Fruit fly (Drosophila melanogaster) whole organism, larva: ENCODE results near the gene CG17300.

Experiments used
- noc ChIP-seq: fragments of 200-800 bp; sonication (Bioruptor generic); optimal IDR thresholded peaks from 3 replicates; lab custom pipeline; 2019; ENCODE audit warnings: missing biosample characterization, mild to moderate bottlenecking, missing genetic modification characterization, moderate library complexity

The CG17300 gene

DNA sequence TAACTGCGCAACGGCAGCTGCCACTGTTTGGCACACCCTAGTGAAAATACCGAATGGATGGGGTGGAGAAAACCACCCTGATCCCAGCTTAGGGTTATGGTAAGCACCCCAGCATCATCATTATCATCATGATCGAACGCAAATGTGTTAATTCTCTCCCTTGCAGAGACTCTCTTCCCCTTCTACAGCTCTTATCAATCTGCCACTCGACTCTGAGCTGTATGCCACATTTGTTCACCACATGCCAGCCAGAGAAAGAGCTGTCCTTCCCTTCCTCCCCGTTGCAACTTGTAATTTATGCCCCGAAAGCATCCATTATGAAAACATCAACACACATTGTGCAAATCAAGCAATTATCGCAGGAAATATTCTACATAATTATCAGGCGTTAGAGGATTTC lies 2.6 kb downstream of the CG17300 start:
- TF ChIP-seq noc (tag; lab: Kevin White, UChicago) = no peak

DNA sequence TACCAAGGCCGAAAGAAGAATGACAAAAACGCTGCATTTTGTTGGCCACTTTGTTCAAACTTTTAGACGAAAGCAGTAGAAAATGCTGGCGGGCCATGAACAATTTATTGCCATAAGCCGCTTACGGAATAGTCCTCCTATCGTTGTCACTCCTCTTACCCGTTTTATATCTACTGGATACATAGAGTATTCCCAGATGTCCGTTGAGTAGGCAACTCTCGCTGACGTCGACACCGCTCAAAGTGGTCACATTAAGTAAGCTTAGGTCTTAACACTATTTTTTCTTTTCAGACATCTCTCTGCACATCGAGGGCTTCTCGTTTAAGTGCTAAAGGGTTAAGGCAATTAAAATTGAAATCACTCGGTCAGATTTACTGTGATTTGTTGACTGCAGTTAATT lies 3.7 kb downstream of the CG17300 start:
- no peak for TF ChIP-seq noc (tag; lab: Kevin White, UChicago)

DNA sequence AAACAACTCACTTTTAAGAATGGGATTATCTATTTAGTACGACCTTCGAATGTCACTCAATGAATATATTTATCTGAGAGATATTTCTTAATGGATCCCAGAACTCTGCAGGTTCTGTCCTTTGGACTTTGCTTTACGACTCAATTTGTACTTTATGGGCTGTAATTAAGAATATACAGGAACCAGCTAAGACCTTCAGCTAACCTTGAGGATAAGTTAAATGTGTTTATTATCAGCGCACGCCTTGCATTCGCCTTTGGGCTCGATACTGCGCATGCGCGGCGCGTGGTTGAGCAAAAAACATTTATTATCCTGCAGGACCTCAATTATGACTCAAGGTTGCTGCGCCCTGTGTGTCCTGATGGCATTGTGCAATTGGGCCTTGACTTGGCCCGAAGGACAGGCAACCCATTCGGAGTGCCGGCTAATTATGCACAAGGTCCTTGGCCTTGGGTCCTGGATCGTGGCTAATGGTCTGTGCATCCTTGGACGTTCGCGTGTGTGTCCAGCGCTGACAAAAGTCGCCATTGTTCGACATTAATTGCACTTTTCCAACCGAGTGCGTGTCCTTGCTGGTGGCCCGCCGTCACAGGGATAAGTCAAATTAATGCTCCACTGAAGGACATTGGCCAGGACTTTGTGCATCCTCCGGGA lies 5.7 kb downstream of the CG17300 start:
- TF ChIP-seq noc (tag; lab: Kevin White, UChicago) = no peak

DNA sequence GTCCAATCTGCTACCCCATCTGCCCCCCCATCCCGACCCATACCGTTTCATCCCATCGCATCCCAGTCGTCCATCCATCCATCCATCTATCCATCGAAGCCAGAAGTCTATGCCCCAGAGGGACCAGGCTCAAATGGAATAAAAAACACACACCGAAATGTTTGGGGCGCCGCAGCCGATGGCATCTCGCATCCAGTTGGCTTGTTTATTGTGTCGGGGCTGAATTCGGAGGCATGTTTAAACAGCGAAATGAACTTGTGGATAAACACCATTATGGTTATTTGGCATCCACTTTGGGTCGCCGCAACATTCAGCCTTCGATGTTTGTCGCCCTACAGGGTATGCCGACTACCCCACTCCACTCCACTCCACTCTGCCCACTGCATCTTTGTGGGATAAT lies 6.7 kb downstream of the CG17300 start:
- no peak for TF ChIP-seq noc (tag; lab: Kevin White, UChicago)

DNA sequence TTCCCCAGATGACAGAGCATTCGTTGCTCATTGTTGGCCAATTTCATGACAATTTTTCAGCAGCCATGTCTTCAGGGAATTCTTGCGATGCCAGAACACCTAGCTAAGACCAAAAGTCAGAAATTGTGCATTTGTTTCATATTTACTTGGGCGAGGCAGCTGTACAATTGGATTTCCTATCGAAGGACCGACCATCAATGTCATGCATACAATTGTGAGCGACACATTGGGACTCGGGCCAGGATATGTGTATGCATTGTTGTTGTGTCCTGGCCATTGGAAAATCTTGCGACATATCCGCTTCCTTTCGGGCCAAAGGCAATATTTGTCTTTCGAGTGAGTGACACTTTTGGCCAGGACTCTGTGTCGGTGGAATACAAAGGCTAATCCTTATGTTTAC lies 9.8 kb downstream of the CG17300 start:
- TF ChIP-seq noc (tag; lab: Kevin White, UChicago) = no peak

DNA sequence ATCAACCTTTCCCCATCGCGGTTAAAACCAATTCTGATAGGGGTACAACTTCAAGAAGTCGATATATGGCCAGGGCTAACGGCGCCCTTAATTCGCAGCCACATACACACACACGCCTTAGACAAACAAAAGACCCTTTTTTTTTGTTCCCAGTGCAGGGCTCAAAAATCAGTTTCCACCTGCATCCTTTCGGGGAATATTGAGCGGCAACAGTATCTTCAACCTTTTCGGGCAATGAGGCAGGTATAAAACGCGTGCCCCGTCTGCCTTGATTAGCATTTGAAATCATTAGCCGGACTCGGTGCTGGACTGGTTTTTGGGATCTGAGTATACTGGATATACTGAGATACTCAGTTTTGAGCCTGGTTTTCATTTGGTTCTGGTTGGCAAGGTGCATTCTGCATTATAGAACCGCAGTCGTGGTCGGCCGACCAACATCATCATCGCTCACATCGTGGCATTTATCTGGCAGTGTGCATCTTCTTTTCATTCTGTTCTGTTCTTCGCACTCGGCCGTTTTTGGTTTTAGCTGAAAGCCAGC lies 12.9 kb downstream of the CG17300 start:
- no peak for TF ChIP-seq noc (tag; lab: Kevin White, UChicago)

DNA sequence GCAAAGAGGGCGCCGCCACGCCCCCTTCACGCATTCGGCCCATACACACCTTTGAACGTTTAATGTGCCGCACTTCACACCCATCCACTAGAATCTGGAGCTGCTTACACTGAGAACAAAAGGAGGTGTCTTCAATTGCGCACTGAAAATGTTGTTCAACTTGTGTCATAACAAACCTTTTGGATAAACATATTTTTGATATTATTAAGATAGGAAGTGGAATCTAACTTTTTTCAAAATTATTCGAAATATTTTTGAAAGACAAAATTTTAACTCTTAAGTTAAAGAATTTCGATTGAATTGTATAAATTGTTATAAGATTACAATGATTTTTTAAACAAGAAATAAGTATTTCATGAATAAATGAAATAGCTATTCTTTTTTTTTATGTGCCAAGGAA lies 18.8 kb downstream of the CG17300 start:
- no peak for TF ChIP-seq noc (tag; lab: Kevin White, UChicago)

DNA sequence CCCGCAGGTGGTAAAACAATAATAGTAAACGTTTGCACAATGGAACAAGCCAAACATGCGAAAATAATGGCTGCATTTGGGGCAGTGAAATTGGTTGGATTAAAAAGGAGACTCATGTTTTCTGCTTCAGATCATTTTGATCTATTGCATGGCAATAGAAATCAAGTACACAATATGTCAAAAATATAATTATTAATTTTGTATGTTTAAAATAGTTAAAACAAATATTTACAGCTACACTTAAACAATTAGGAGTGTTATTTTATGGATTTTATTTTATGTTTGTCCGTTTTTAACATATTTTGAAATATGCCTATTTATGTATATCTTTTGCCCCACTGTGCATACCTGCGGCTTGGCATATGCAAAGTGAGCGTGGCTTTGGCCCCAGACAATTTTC lies 20.9 kb downstream of the CG17300 start:
- no peak for TF ChIP-seq noc (tag; lab: Kevin White, UChicago)

DNA sequence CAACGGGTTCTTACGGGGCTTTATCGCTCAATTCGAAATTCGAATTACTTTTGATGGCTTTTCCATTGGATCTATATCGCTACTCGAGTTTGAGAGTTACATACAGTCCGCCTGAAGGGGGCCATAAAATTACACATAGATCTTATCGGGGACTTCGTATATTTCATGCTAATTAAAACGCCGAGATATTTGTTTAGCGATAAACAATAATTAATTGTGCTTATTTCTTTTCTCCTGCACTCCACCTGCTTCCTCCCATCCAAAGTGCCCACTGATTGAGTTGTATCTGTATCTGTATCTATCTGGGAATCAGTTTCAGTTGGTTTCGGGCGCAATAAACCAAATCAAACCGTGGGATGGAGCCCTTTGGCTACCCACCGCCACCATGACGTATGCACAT lies 21.5 kb downstream of the CG17300 start:
- TF ChIP-seq noc (tag; lab: Kevin White, UChicago) = no peak

DNA sequence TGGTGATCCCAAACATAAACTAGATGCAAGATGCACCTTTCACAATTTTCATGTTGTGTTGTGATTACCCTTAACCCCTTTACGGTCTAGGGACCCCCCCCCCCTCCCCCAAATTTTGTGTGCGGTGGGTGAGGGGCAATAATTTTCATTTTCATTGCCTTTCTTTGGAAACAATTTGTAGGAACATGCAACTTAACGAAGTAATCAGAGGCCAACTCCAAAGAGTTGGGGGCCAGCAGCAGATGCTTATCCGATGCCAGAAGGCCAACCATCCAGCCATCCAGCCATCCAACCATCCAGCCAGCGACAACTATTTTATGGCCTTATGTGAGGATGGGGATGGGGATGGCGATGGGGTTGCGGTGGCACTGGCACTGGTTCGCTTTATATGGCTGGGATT lies 22.2 kb downstream of the CG17300 start:
- no peak for TF ChIP-seq noc (tag; lab: Kevin White, UChicago)

DNA sequence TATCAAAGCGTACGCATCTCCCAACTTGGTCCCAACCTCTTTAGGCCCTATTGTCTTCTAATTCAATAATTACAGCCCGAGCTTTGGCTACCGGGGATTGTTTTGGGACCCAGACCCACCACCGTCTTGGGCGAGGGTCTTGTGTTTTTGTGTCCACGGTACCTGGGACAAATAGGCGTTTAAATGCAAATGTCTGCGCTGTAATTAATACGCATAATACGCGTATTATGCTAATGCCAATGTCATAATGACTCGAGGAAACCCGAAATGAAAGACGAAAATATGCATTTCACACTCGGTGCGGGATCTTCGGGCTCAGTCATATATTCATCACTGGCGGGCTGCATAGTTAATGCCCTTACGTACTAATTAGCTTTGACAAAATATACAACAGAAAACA lies 22.7 kb downstream of the CG17300 start:
- no peak for TF ChIP-seq noc (tag; lab: Kevin White, UChicago)

DNA sequence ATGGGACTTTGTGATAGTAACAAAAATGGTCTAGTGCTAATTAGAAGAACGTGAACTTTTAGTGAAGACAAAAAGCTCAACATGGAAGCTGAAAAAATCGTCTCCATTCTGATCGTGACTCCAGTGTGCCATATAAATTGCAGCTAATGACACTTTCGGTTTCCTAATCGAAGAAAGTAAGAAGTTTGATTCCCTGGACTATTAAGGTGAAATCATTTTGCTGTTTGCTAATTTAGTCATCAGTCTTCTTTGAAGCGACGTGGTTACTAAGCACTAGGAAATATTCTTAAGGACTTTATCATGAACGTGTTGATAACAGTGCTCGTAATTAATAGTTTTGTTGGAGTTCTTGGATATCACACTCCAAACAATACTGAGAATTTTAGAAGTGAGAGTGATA lies 24.3 kb downstream of the CG17300 start, which contains the start of gene CG34429:
TSS of gene CG34429 (plus strand) at position 301 of the 400 bp plus-strand sequence.
- no peak for TF ChIP-seq noc (tag; lab: Kevin White, UChicago)

DNA sequence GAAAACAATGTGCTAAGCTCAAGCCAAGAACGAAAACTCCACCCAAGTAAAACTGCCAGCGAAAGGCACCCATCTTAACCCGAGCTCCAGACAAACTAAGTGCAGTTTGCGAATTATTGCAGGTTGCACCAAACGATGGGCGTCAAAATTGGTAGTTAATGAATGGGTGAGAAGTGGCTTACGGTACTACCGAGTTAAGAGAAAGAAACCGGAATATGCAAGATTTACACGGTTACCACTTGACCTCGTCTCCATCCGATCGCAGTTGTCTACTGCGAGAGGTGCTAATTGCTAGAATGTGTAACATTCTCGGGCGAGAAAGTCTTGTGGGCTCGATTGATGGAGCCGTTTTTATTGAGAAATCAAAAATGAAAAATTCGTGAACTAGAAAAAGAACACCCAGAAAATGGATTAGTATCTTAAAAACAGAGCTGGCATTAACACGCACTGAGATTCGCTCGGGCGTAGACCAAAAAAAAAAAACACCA lies 25.7 kb downstream of the CG17300 start, which contains the start of the genes CG14115 and CG34428:
TSS of gene CG14115 (minus strand) at position 101 of the 488 bp plus-strand sequence.
TSS of gene CG34428 (plus strand) at position 438 of the 488 bp plus-strand sequence.
- TF ChIP-seq noc (tag; lab: Kevin White, UChicago) = no peak

DNA sequence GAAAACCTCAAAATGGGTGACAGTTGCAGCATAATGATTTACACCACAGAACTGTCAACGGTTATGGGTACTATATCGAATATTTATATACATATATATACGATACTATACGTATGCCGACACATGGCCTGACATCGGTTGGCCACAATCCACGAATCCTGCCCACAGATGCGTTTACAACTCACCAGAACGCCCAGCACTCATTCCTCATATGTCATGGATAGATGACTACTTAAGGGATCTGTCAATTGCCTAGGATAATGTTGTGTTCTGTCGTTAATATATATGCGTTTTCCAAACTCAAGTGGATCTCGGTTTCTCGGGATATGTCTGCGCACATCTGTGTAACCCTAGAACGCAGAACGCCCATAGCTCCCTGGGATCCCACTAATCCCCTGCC lies 28.7 kb downstream of the CG17300 start:
- TF ChIP-seq noc (tag; lab: Kevin White, UChicago) = no peak

DNA sequence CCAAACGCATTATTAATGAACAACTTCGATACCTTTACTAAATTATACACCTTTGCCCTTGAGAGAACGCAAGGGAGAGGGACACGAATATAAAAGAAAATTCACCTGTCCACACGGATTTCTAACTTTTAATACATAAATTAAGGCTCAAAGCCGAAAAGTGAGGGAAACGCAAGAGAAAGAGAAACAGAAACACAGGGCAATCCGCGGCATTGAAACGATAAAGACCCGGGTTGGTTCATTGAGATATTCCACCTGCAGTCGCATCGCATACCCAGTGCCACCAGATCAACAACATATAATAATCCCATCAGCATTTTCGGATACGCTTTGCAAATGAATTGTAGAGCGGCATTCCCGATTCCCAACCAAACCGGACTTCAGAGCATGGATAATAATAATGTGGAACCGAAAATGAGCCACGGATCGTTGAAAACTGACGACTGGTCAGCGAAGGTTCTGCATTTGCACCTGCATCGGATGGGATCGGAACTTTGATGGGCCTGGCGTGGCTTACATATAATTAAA lies 36.4 kb downstream of the CG17300 start:
- TF ChIP-seq noc (tag; lab: Kevin White, UChicago) = no peak

DNA sequence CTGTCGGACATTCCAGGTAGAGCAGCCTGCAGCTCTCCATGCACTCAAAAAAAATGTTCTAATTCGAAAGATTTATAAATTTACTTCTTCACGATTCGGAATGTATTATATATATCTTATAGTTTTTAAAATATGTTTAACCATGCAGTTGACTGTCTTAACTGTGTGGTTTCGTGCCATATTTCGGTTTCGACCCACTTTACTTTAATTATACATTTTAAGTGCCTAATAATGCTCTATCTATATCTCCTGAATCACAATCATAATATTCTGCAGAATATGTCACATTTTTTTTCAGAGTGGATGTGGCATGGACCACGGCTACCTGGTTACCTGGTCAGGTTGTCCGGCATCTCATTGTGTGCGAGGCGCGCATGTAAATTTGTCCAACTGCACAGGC lies 37.4 kb downstream of the CG17300 start:
- no peak for TF ChIP-seq noc (tag; lab: Kevin White, UChicago)

DNA sequence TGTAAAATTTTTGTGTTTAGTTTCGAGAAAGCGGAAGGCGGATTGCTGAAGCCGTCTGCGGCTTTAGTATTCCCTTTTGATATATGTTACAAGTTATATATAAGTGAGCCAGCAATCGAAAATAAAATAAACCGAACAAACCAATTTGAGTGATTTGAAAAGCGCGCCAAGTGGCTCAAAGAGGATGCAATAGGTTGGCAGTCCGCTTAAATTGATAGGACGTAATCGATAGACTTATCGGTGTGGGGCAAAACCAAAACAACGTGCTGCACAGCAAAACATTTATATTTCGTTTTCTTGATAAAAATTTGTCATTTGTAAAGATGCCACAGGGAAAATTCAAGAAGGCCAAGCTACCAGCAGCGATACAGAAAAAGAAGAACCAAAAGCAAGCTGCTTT lies 40.3 kb downstream of the CG17300 start, which contains the start of gene CG11279:
TSS of gene CG11279 (plus strand) at position 220 of the 400 bp plus-strand sequence.
- TF ChIP-seq noc (tag; lab: Kevin White, UChicago) = no peak
